Worm (Caenorhabditis elegans): ENCODE data around the gene C01G6.2.

- TF ChIP-seq pes-1 (GFP tag; IDR thresholded peaks at IDR 0.05) = no peak
- TF ChIP-seq tbx-37 (GFP tag; conservative IDR thresholded peaks at IDR 0.05) = no peak
These were observed 38.0 kb downstream of the C01G6.2 start for ce11 chrII:9304849-9305248.
